Fruit fly (Drosophila melanogaster) whole organism, wandering third instar larva: ENCODE results near the gene CG42590.

Source experiments
- CG32264 ChIP-seq: fragments of 200-800 bp; sonication (Bioruptor generic); optimal IDR thresholded peaks from 2 replicates; lab custom pipeline; 2016; ENCODE audit warnings: missing biosample characterization, missing genetic modification characterization
- CG9705 ChIP-seq: fragments of 200-800 bp; sonication (Bioruptor generic); optimal IDR thresholded peaks from 2 replicates; lab custom pipeline; 2018; ENCODE audit warnings: missing biosample characterization, mild to moderate bottlenecking, missing genetic modification characterization
- CrebA ChIP-seq: fragments of 200-800 bp; sonication (Bioruptor generic); optimal IDR thresholded peaks from 2 replicates; lab custom pipeline; 2016; ENCODE audit warnings: missing biosample characterization, mild to moderate bottlenecking, missing genetic modification characterization, borderline replicate concordance
- Dfd ChIP-seq: fragments of >200 bp; optimal IDR thresholded peaks from 2 replicates; lab custom pipeline; 2017; ENCODE audit warnings: missing biosample characterization, missing genetic modification characterization
- Dif ChIP-seq: fragments of 200-275, 200-300 bp; sonication (Bioruptor generic); optimal IDR thresholded peaks from 2 replicates; lab custom pipeline; 2018; ENCODE audit warnings: missing biosample characterization, missing genetic modification characterization; ENCODE audit not compliant: partially characterized antibody
- GATAd ChIP-seq: sonication (Bioruptor generic); optimal IDR thresholded peaks from 2 replicates; lab custom pipeline; 2016; ENCODE audit warnings: missing biosample characterization, missing genetic modification characterization
- HLH106 ChIP-seq: fragments of 200-800 bp; optimal IDR thresholded peaks from 3 replicates; lab custom pipeline; 2019; ENCODE audit warnings: missing biosample characterization, mild to moderate bottlenecking, missing genetic modification characterization, moderate library complexity
- Hnf4 ChIP-seq: fragments of 200-800 bp; sonication (Bioruptor generic); optimal IDR thresholded peaks from 2 replicates; lab custom pipeline; 2016; ENCODE audit warnings: missing biosample characterization, mild to moderate bottlenecking, missing genetic modification characterization
- Hr78 ChIP-seq: fragments of >200 bp; optimal IDR thresholded peaks from 2 replicates; lab custom pipeline; 2017; ENCODE audit warnings: missing biosample characterization, missing genetic modification characterization
- Hr83 ChIP-seq: fragments of 200-300 bp; sonication (Bioruptor generic); optimal IDR thresholded peaks from 2 replicates; lab custom pipeline; 2016; ENCODE audit warnings: missing biosample characterization, mild to moderate bottlenecking, missing genetic modification characterization, moderate library complexity; ENCODE audit not compliant: poor library complexity, severe bottlenecking
- Jra ChIP-seq: sonication (Bioruptor generic); optimal IDR thresholded peaks from 2 replicates; lab custom pipeline; 2016; ENCODE audit warnings: missing biosample characterization, missing genetic modification characterization
- Mio ChIP-seq: sonication (Bioruptor generic); optimal IDR thresholded peaks from 2 replicates; lab custom pipeline; 2016; ENCODE audit warnings: missing biosample characterization, missing genetic modification characterization
- Myc ChIP-seq: fragments of >200 bp; optimal IDR thresholded peaks from 2 replicates; lab custom pipeline; 2017
- N ChIP-seq: fragments of >200 bp; optimal IDR thresholded peaks from 2 replicates; lab custom pipeline; 2018; ENCODE audit warnings: missing biosample characterization, missing external identifiers, missing genetic modification characterization
- OdsH ChIP-seq: fragments of 200-800 bp; sonication (Bioruptor generic); optimal IDR thresholded peaks from 2 replicates; lab custom pipeline; 2016; ENCODE audit warnings: missing biosample characterization, mild to moderate bottlenecking, missing genetic modification characterization
- Rel ChIP-seq, 2 experiments: fragments of 200-800 bp; sonication (Bioruptor generic) in 1 of 2; optimal IDR thresholded peaks; 2 replicates in 1 of 2; 3 replicates in 1 of 2; lab custom pipeline; 2016 to 2019; ENCODE audit warnings: mild to moderate bottlenecking in 2 of 2, missing biosample characterization in 2 of 2, missing genetic modification characterization in 2 of 2, moderate library complexity in 1 of 2
- Sp1 ChIP-seq: fragments of 200-800 bp; sonication (Bioruptor generic); optimal IDR thresholded peaks from 3 replicates; lab custom pipeline; 2019; ENCODE audit warnings: missing biosample characterization, mild to moderate bottlenecking, missing genetic modification characterization, moderate library complexity
- Vsx2 ChIP-seq: fragments of 200-300, 225-300 bp; sonication (Bioruptor generic); optimal IDR thresholded peaks from 2 replicates; lab custom pipeline; 2018; ENCODE audit warnings: missing biosample characterization, missing genetic modification characterization; ENCODE audit not compliant: partially characterized antibody
- br ChIP-seq: fragments of 200-800 bp; sonication (Bioruptor generic); optimal IDR thresholded peaks from 2 replicates; lab custom pipeline; 2016; ENCODE audit warnings: missing biosample characterization, missing genetic modification characterization
- brk ChIP-seq: fragments of 200-800 bp; sonication (Bioruptor generic); optimal IDR thresholded peaks from 2 replicates; lab custom pipeline; 2016; ENCODE audit warnings: missing biosample characterization, mild to moderate bottlenecking, missing genetic modification characterization
- dl ChIP-seq, 2 experiments: fragments of 175-275, 200-275 bp in 1 of 2; fragments of 200-275 bp in 1 of 2; sonication (Bioruptor generic); optimal IDR thresholded peaks; lab custom pipeline; 2018; ENCODE audit warnings: mild to moderate bottlenecking in 2 of 2, missing biosample characterization in 2 of 2, missing genetic modification characterization in 2 of 2, moderate library complexity in 2 of 2; ENCODE audit not compliant: partially characterized antibody in 2 of 2, insufficient read depth in 1 of 2
- dmrt93B ChIP-seq: fragments of 200-800 bp; sonication (Bioruptor generic); optimal IDR thresholded peaks from 2 replicates; lab custom pipeline; 2018; ENCODE audit warnings: missing biosample characterization, mild to moderate bottlenecking, missing genetic modification characterization
- dsf ChIP-seq: sonication (Bioruptor generic); optimal IDR thresholded peaks from 2 replicates; lab custom pipeline; 2016; ENCODE audit warnings: missing biosample characterization, missing genetic modification characterization, borderline replicate concordance
- ey ChIP-seq: fragments of 200-800 bp; sonication (Bioruptor generic); optimal IDR thresholded peaks from 2 replicates; lab custom pipeline; 2016; ENCODE audit warnings: missing biosample characterization, missing genetic modification characterization
- fru ChIP-seq: fragments of 200-800 bp; sonication (Bioruptor generic); optimal IDR thresholded peaks from 3 replicates; lab custom pipeline; 2016; ENCODE audit warnings: missing biosample characterization, mild to moderate bottlenecking, missing genetic modification characterization
- h ChIP-seq: fragments of 200-800 bp; sonication (Bioruptor generic); optimal IDR thresholded peaks from 3 replicates; lab custom pipeline; 2016; ENCODE audit warnings: missing biosample characterization, mild to moderate bottlenecking, missing genetic modification characterization
- jim ChIP-seq: fragments of 175-275, 200-325 bp; sonication (Bioruptor generic); optimal IDR thresholded peaks from 2 replicates; lab custom pipeline; 2016; ENCODE audit warnings: missing biosample characterization, mild to moderate bottlenecking, missing genetic modification characterization
- pan ChIP-seq: fragments of >200 bp; optimal IDR thresholded peaks from 2 replicates; lab custom pipeline; 2017
- rgr ChIP-seq: fragments of 200-800 bp; sonication (Bioruptor generic); optimal IDR thresholded peaks from 3 replicates; lab custom pipeline; 2016; ENCODE audit warnings: missing biosample characterization, mild to moderate bottlenecking, missing genetic modification characterization
- sage ChIP-seq: fragments of 200-800 bp; sonication (Bioruptor generic); optimal IDR thresholded peaks from 2 replicates; lab custom pipeline; 2016; ENCODE audit warnings: missing biosample characterization, mild to moderate bottlenecking, missing genetic modification characterization
- sv ChIP-seq: fragments of 200-800 bp; sonication (Bioruptor generic); optimal IDR thresholded peaks from 3 replicates; lab custom pipeline; 2016; ENCODE audit warnings: missing biosample characterization, missing genetic modification characterization
- tai ChIP-seq: sonication (Bioruptor generic); optimal IDR thresholded peaks from 2 replicates; lab custom pipeline; 2016; ENCODE audit warnings: missing biosample characterization, missing genetic modification characterization
- usp ChIP-seq: fragments of >200 bp; optimal IDR thresholded peaks from 2 replicates; lab custom pipeline; 2017; ENCODE audit warnings: missing biosample characterization, missing genetic modification characterization
- woc ChIP-seq: sonication (Bioruptor generic); optimal IDR thresholded peaks from 2 replicates; lab custom pipeline; 2016; ENCODE audit warnings: missing biosample characterization, mild to moderate bottlenecking, missing genetic modification characterization

CG42590 gene

DNA sequence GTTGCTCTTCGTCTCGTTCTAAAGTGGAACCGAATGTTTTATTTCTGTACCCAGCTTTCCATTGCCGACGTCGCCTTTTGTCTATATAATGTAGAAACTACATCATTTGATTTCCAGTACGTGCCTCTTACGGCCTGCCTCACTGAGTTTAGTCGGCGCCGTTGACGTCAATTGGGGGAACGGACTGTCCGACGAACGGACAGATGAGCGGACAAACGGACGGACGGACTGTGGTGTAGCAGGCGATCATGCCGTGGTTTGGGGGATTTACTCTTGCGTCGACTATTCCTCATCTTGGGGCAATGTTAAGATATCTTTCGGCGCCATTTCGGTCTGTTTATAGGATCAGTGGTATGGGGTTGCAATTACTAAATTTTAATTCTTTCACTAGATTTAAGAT lies 11.7 kb upstream of the CG42590 start:
- TF ChIP-seq ey = no peak
- no peak for TF ChIP-seq woc (GFP tag; lab: Kevin White, UChicago)
- no peak for TF ChIP-seq fru (GFP tag; lab: Kevin White, UChicago)
- TF ChIP-seq GATAd (GFP tag; lab: Kevin White, UChicago) = no peak
- TF ChIP-seq tai (GFP tag; lab: Kevin White, UChicago) = no peak
- TF ChIP-seq h (GFP tag; lab: Kevin White, UChicago) = no peak
- no peak for TF ChIP-seq CG32264
- no peak for TF ChIP-seq dmrt93B (GFP tag; lab: Kevin White, UChicago)

DNA sequence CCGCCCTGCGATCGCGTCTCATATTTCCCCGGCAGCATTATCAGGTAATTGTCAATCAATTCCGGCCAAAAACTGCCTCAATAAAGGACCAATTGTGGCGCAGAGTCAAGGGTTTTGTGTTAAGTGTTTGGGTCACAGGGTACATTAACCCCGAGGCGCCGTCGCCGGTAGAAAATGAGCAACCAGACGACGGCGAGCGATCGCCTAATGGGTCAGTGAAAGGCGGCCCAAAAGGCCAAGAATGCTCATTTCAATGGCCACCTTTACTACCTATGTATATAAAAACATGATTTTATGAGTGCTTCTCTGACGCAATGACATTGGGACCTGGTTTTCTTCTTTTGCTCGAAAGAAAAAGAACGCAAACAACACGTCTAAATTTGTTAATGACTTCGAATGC lies 10.5 kb upstream of the CG42590 start:
- no peak for TF ChIP-seq tai (GFP tag; lab: Kevin White, UChicago)
- TF ChIP-seq sv = no peak
- TF ChIP-seq Myc (lab: Kevin White, UChicago) = no peak
- no peak for TF ChIP-seq usp
- no peak for TF ChIP-seq CrebA (GFP tag; lab: Kevin White, UChicago)
- TF ChIP-seq HLH106 (tag; lab: Kevin White, UChicago) = no peak
- no peak for TF ChIP-seq OdsH
- no peak for TF ChIP-seq pan (lab: Kevin White, UChicago)
- TF ChIP-seq Mio = no peak
- no peak for TF ChIP-seq Jra (GFP tag; lab: Kevin White, UChicago)
- TF ChIP-seq ey = no peak
- TF ChIP-seq brk = no peak
- TF ChIP-seq fru (GFP tag; lab: Kevin White, UChicago) = no peak
- TF ChIP-seq Hr78 (GFP tag; lab: Kevin White, UChicago) = no peak
- TF ChIP-seq Rel (GFP tag; optimal IDR thresholded peaks at IDR 0.05; lab: Kevin White, UChicago) = no peak
- TF ChIP-seq Rel (tag; optimal IDR thresholded peaks at IDR 0.05; lab: Kevin White, UChicago) = no peak
- TF ChIP-seq Vsx2 (GFP tag; lab: Kevin White, UChicago) = no peak
- TF ChIP-seq N = no peak
- no peak for TF ChIP-seq rgr
- TF ChIP-seq CG32264 = no peak
- TF ChIP-seq, all 38 proteins: peak for 0

DNA sequence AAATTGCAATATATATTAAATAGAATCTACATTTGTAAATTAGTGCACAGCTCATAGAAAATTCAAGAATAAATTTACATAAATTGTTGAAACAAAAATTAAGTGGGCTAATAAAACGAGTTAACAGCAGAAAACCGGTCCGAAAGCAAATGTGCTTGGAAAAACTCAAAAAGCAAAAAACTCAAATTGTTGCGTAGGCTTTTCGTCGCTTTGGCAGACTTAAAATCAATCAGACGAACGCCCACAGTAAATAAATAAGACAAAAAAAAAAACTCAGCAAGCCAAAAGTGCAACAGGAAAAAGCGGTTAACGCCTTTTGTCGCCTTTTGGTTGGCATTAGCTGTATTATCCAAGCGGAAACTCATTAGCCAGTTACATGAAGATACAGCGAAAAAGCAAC lies 8.9 kb upstream of the CG42590 start:
- TF ChIP-seq dmrt93B (GFP tag; lab: Kevin White, UChicago) (no peak), Jra (GFP tag; lab: Kevin White, UChicago) (no peak), HLH106 (tag; lab: Kevin White, UChicago) (no peak)

DNA sequence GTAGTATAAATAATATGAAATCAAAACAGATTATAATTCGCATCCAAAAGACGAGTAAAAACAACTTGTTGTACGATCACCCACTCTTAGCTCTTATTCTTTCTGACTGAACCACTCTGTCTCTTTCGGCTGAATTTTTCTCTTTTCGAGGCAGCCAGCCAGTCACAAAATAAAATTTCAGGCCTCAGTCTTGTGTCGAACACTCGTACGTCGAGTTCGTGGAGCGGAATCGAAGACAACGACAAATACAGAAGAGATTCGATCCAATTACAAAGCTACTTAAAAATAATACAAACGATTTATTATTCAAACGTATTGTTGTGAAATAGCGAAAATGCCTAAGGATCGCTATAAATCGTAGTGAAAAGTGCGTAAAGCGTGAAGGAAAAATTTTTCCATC lies 8.1 kb upstream of the CG42590 start:
- TF ChIP-seq N (no peak), h (GFP tag; lab: Kevin White, UChicago) (peak; percentile 23), Myc (lab: Kevin White, UChicago) (no peak), Jra (GFP tag; lab: Kevin White, UChicago) (no peak), Hr83 (GFP tag; lab: Kevin White, UChicago) (peak; percentile 64), Vsx2 (GFP tag; lab: Kevin White, UChicago) (peak; percentile 66), sv (no peak), br (GFP tag; lab: Kevin White, UChicago) (peak; percentile 2), OdsH (no peak), jim (GFP tag; lab: Kevin White, UChicago) (no peak), Rel (GFP tag; optimal IDR thresholded peaks at IDR 0.05; lab: Kevin White, UChicago) (no peak), Rel (tag; optimal IDR thresholded peaks at IDR 0.05; lab: Kevin White, UChicago) (peak; percentile 63), rgr (peak; percentile 38), Sp1 (GFP tag; lab: Kevin White, UChicago) (peak; percentile 37), dl (GFP tag; optimal IDR thresholded peaks at IDR 0.05; lab: Kevin White, UChicago; ENCODE audit: insufficient read depth in 1 of 2, partially characterized antibody in 2 of 2) (peak; percentile 66), Dif (GFP tag; lab: Kevin White, UChicago) (peak; percentile 79), dmrt93B (GFP tag; lab: Kevin White, UChicago) (no peak), Dfd (no peak), Hnf4 (GFP tag; lab: Kevin White, UChicago) (peak; percentile 45), sage (GFP tag; lab: Kevin White, UChicago) (peak; percentile 25), CrebA (GFP tag; lab: Kevin White, UChicago) (no peak), CG9705 (GFP tag; lab: Kevin White, UChicago) (no peak), dsf (GFP tag; lab: Kevin White, UChicago) (no peak)
